Worm (Caenorhabditis elegans): ENCODE measurements around the gene nft-1.

ce11 chrIII:11909778-11910177 is 13.9 kb upstream of the nft-1 start, which contains the start of gene faah-4:
- no peak for TF ChIP-seq ces-1 (GFP tag; optimal IDR thresholded peaks at IDR 0.05)
- TF ChIP-seq ztf-11 (tag; optimal IDR thresholded peaks at IDR 0.05): no peak
- TF ChIP-seq nhr-12 (tag; optimal IDR thresholded peaks at IDR 0.05): no peak
- no peak for TF ChIP-seq lsy-2 (tag; optimal IDR thresholded peaks at IDR 0.05)
- no peak for TF ChIP-seq unc-62 (GFP tag; optimal IDR thresholded peaks at IDR 0.05)
- TF ChIP-seq mls-2 (tag; optimal IDR thresholded peaks at IDR 0.05): no peak
- TF ChIP-seq lin-13 (tag; optimal IDR thresholded peaks at IDR 0.05): no peak
- TF ChIP-seq unc-39 (tag; optimal IDR thresholded peaks at IDR 0.05): no peak
- TF ChIP-seq snpc-4 (tag; optimal IDR thresholded peaks at IDR 0.05): no peak
- TF ChIP-seq mep-1 (tag; optimal IDR thresholded peaks at IDR 0.05): no peak
- no peak for TF ChIP-seq blmp-1 (tag; optimal IDR thresholded peaks at IDR 0.05)
- no peak for TF ChIP-seq sptf-1 (tag; optimal IDR thresholded peaks at IDR 0.05)
